Worm (Caenorhabditis elegans) whole organism, L2 larva: ENCODE data around the gene str-25.

Experiments
- ama-1 ChIP-seq: fragments of 150-350 bp; optimal IDR thresholded peaks from 2 replicates; lab custom pipeline; 2018; ENCODE audit warnings: inconsistent platforms
- egl-27 ChIP-seq: sonication (generic microtip); optimal IDR thresholded peaks from 3 replicates; lab custom pipeline; 2017; ENCODE audit warnings: missing biosample characterization, missing genetic modification reagents, missing genetic modification characterization
- elt-1 ChIP-seq: fragments of 150-350 bp; optimal IDR thresholded peaks from 2 replicates; lab custom pipeline; 2014; ENCODE audit warnings: missing biosample characterization, missing genetic modification characterization
- snpc-4 ChIP-seq: fragments of 150-350 bp; optimal IDR thresholded peaks from 2 replicates; lab custom pipeline; 2014; ENCODE audit warnings: missing biosample characterization, missing genetic modification characterization
- unc-39 ChIP-seq: fragments of 150-350 bp; optimal IDR thresholded peaks from 2 replicates; lab custom pipeline; 2014; ENCODE audit warnings: missing biosample characterization, missing genetic modification characterization
- zag-1 ChIP-seq: fragments of 150-350 bp; optimal IDR thresholded peaks from 2 replicates; lab custom pipeline; 2014; ENCODE audit warnings: missing biosample characterization, missing genetic modification characterization

ce11 chrV:16153375-16153774 is 37.9 kb downstream of the str-25 start, which contains the start of gene str-254:
- TF ChIP-seq unc-39 (tag; lab: Kevin White, UChicago) (no peak), egl-27 (no peak), ama-1 (lab: Kevin White, UChicago) (no peak), zag-1 (tag; lab: Kevin White, UChicago) (no peak), snpc-4 (tag; lab: Kevin White, UChicago) (no peak), elt-1 (tag; lab: Kevin White, UChicago) (no peak)
